Fruit fly (Drosophila melanogaster) whole organism, embryonic: ENCODE results near the gene CG43796.

Experiments used
- ATbp ChIP-seq: fragments of 200-800 bp; sonication (Bioruptor generic); optimal IDR thresholded peaks from 2 replicates; lab custom pipeline; 2017; ENCODE audit warnings: missing biosample characterization, mild to moderate bottlenecking, missing genetic modification characterization, missing genetic modification reagents
- Adf1 ChIP-seq: fragments of 200-800 bp; sonication (Bioruptor generic); IDR thresholded peaks from 2 replicates; pipeline ENCODE4 v1.3.6; 2022; ENCODE audit warnings: missing biosample characterization, missing genetic modification characterization
- B-H2 ChIP-seq: fragments of 200-800 bp; sonication (Bioruptor generic); optimal IDR thresholded peaks from 2 replicates; lab custom pipeline; 2018; ENCODE audit warnings: missing biosample characterization, mild to moderate bottlenecking, missing genetic modification characterization
- BEAF-32 ChIP-seq: fragments of 200-800 bp; sonication (Bioruptor generic); optimal IDR thresholded peaks from 3 replicates; lab custom pipeline; 2017; ENCODE audit warnings: missing biosample characterization, missing genetic modification characterization, mild to moderate bottlenecking, moderate library complexity, missing genetic modification reagents
- Bdp1 ChIP-seq: fragments of 200-800 bp; sonication (Bioruptor generic); optimal IDR thresholded peaks from 3 replicates; lab custom pipeline; 2016; ENCODE audit warnings: missing biosample characterization, missing genetic modification characterization
- CG10654 ChIP-seq: fragments of 200-800 bp; sonication (Bioruptor generic); optimal IDR thresholded peaks from 2 replicates; lab custom pipeline; 2016; ENCODE audit warnings: missing biosample characterization, missing genetic modification characterization
- CG11696 ChIP-seq: fragments of 200-800 bp; sonication (Bioruptor generic); IDR thresholded peaks from 2 replicates; pipeline ENCODE4 v1.3.6; 2022; ENCODE audit warnings: missing biosample characterization, missing genetic modification characterization
- CG12219 ChIP-seq: fragments of 200-800 bp; sonication (Bioruptor generic); optimal IDR thresholded peaks from 3 replicates; lab custom pipeline; 2018; ENCODE audit warnings: missing biosample characterization, mild to moderate bottlenecking, missing genetic modification characterization
- CG12299 ChIP-seq: fragments of 200-800 bp; sonication (Bioruptor generic); optimal IDR thresholded peaks from 2 replicates; lab custom pipeline; 2018; ENCODE audit warnings: missing biosample characterization, mild to moderate bottlenecking, missing genetic modification characterization
- CG13287 ChIP-seq: fragments of 200-800 bp; sonication (Bioruptor generic); IDR thresholded peaks from 2 replicates; pipeline ENCODE4 v1.3.6; 2022; ENCODE audit warnings: missing biosample characterization, missing genetic modification characterization; ENCODE audit not compliant: partially characterized antibody
- CG16815 ChIP-seq: fragments of 200-800 bp; sonication (Bioruptor generic); optimal IDR thresholded peaks from 3 replicates; lab custom pipeline; 2017; ENCODE audit warnings: missing biosample characterization, mild to moderate bottlenecking, missing genetic modification characterization
- CG2202 ChIP-seq: fragments of 200-800 bp; sonication (Bioruptor generic); optimal IDR thresholded peaks from 2 replicates; lab custom pipeline; 2018; ENCODE audit warnings: missing biosample characterization, mild to moderate bottlenecking, missing genetic modification characterization
- CG2678 ChIP-seq: fragments of 200-800 bp; sonication (Bioruptor generic); optimal IDR thresholded peaks from 3 replicates; lab custom pipeline; 2019; ENCODE audit warnings: missing biosample characterization, mild to moderate bottlenecking, missing genetic modification characterization, moderate library complexity
- CG33557 ChIP-seq: fragments of 200-800 bp; sonication (Bioruptor generic); optimal IDR thresholded peaks from 2 replicates; lab custom pipeline; 2019; ENCODE audit warnings: missing biosample characterization, mild to moderate bottlenecking, missing genetic modification characterization, moderate library complexity
- CG34422 ChIP-seq: fragments of 200-800 bp; sonication (Bioruptor generic); IDR thresholded peaks from 3 replicates; pipeline ENCODE4 v1.3.6; 2022; ENCODE audit warnings: missing biosample characterization, missing genetic modification characterization
- CG4282 ChIP-seq: fragments of 200-800 bp; sonication (Bioruptor generic); optimal IDR thresholded peaks from 2 replicates; lab custom pipeline; 2016; ENCODE audit warnings: missing biosample characterization, missing genetic modification characterization
- CG4617 ChIP-seq: fragments of 200-800 bp; sonication (Bioruptor generic); optimal IDR thresholded peaks from 3 replicates; lab custom pipeline; 2016; ENCODE audit warnings: missing biosample characterization, missing genetic modification characterization, borderline replicate concordance
- CG6854 ChIP-seq: fragments of 200-800 bp; sonication (Bioruptor generic); optimal IDR thresholded peaks from 3 replicates; lab custom pipeline; 2017; ENCODE audit warnings: missing biosample characterization, mild to moderate bottlenecking, missing genetic modification characterization
- CG8478 ChIP-seq: fragments of >200 bp; optimal IDR thresholded peaks from 2 replicates; lab custom pipeline; 2018
- CG8944 ChIP-seq: fragments of 200-800 bp; sonication (Bioruptor generic); optimal IDR thresholded peaks from 3 replicates; lab custom pipeline; 2016; ENCODE audit warnings: missing biosample characterization, missing genetic modification characterization
- Dll ChIP-seq: fragments of 200-800 bp; sonication (Bioruptor generic); IDR thresholded peaks from 4 replicates; pipeline ENCODE4 v1.3.6; 2022; ENCODE audit warnings: missing biosample characterization, missing genetic modification characterization; ENCODE audit not compliant: partially characterized antibody
- Dref ChIP-seq: fragments of 200-800 bp; sonication (Bioruptor generic); IDR thresholded peaks from 2 replicates; pipeline ENCODE4 v1.3.6; 2022; ENCODE audit warnings: missing biosample characterization, missing genetic modification characterization
- E2f2 ChIP-seq: fragments of 200-800 bp; sonication (Bioruptor generic); IDR thresholded peaks from 2 replicates; pipeline ENCODE4 v1.3.6; 2022; ENCODE audit warnings: missing biosample characterization, missing genetic modification characterization
- Hey ChIP-seq: fragments of 200-800 bp; sonication (Bioruptor generic); optimal IDR thresholded peaks from 3 replicates; lab custom pipeline; 2018; ENCODE audit warnings: missing biosample characterization, mild to moderate bottlenecking, missing genetic modification characterization
- HmgZ ChIP-seq: fragments of 200-800 bp; sonication (Bioruptor generic); optimal IDR thresholded peaks from 2 replicates; lab custom pipeline; 2018; ENCODE audit warnings: missing biosample characterization, mild to moderate bottlenecking, missing genetic modification characterization
- MBD-R2 ChIP-seq: fragments of 200-800 bp; sonication (Bioruptor generic); IDR thresholded peaks from 2 replicates; pipeline ENCODE4 v1.3.6; 2022; ENCODE audit warnings: missing biosample characterization, missing genetic modification characterization
- NC2α ChIP-seq: fragments of 200-800 bp; sonication (Bioruptor generic); optimal IDR thresholded peaks from 2 replicates; lab custom pipeline; 2016; ENCODE audit warnings: missing biosample characterization, missing genetic modification characterization
- NC2β ChIP-seq: fragments of 200-800 bp; sonication (Bioruptor generic); optimal IDR thresholded peaks from 2 replicates; lab custom pipeline; 2016; ENCODE audit warnings: missing biosample characterization, missing genetic modification characterization
- Rfx ChIP-seq: fragments of 200-800 bp; sonication (Bioruptor generic); IDR thresholded peaks from 2 replicates; pipeline ENCODE4 v1.3.6; 2022; ENCODE audit warnings: missing biosample characterization, missing genetic modification characterization
- Rx ChIP-seq: fragments of 200-800 bp; sonication (Bioruptor generic); IDR thresholded peaks from 2 replicates; pipeline ENCODE4 v1.3.6; 2022; ENCODE audit warnings: missing biosample characterization, missing genetic modification characterization
- Sry-δ ChIP-seq: fragments of 200-800 bp; sonication (Bioruptor generic); optimal IDR thresholded peaks from 2 replicates; lab custom pipeline; 2016; ENCODE audit warnings: missing biosample characterization, missing genetic modification characterization
- YL-1 ChIP-seq: fragments of 200-800 bp; sonication (Bioruptor generic); optimal IDR thresholded peaks from 3 replicates; lab custom pipeline; 2017; ENCODE audit warnings: missing biosample characterization, mild to moderate bottlenecking, missing genetic modification characterization
- amos ChIP-seq: fragments of 200-800 bp; sonication (Bioruptor generic); IDR thresholded peaks from 2 replicates; pipeline ENCODE4 v1.3.6; 2022; ENCODE audit warnings: missing biosample characterization, missing genetic modification characterization; ENCODE audit not compliant: partially characterized antibody
- ash1 ChIP-seq: fragments of 200-800 bp; sonication (Bioruptor generic); optimal IDR thresholded peaks from 2 replicates; lab custom pipeline; 2018; ENCODE audit warnings: missing biosample characterization, mild to moderate bottlenecking, missing genetic modification characterization
- az2 ChIP-seq: fragments of 200-800 bp; sonication (Bioruptor generic); optimal IDR thresholded peaks from 3 replicates; lab custom pipeline; 2016; ENCODE audit warnings: missing biosample characterization, missing genetic modification characterization
- chinmo ChIP-seq: fragments of 200-800 bp; sonication (Bioruptor generic); IDR thresholded peaks from 4 replicates; pipeline ENCODE4 v1.3.6; 2022; ENCODE audit warnings: missing biosample characterization, missing genetic modification characterization; ENCODE audit not compliant: partially characterized antibody
- ci ChIP-seq: fragments of 200-800 bp; sonication (Bioruptor generic); IDR thresholded peaks from 3 replicates; pipeline ENCODE4 v1.3.6; 2022; ENCODE audit warnings: missing biosample characterization, missing genetic modification characterization
- dpn ChIP-seq, 2 experiments: fragments of 200-800 bp; sonication (Bioruptor generic); optimal IDR thresholded peaks; 3 replicates each; lab custom pipeline; 2016; ENCODE audit warnings: missing biosample characterization in 2 of 2, missing genetic modification characterization in 2 of 2
- fu2 ChIP-seq: fragments of 200-800 bp; sonication (Bioruptor generic); optimal IDR thresholded peaks from 2 replicates; lab custom pipeline; 2016; ENCODE audit warnings: missing biosample characterization, missing genetic modification characterization
- her ChIP-seq: fragments of 200-800 bp; sonication (Bioruptor generic); optimal IDR thresholded peaks from 2 replicates; lab custom pipeline; 2016; ENCODE audit warnings: missing biosample characterization, missing genetic modification characterization
- lilli ChIP-seq: fragments of 200-800 bp; sonication (Bioruptor generic); optimal IDR thresholded peaks from 3 replicates; lab custom pipeline; 2016; ENCODE audit warnings: missing biosample characterization, missing genetic modification characterization
- pita ChIP-seq: fragments of 200-800 bp; sonication (Bioruptor generic); optimal IDR thresholded peaks from 2 replicates; lab custom pipeline; 2017; ENCODE audit warnings: missing biosample characterization, mild to moderate bottlenecking, missing genetic modification characterization
- pros ChIP-seq: fragments of 200-800 bp; sonication (Bioruptor generic); optimal IDR thresholded peaks from 3 replicates; lab custom pipeline; 2019; ENCODE audit warnings: missing biosample characterization, mild to moderate bottlenecking, missing genetic modification characterization, moderate library complexity
- pzg ChIP-seq: fragments of 200-800 bp; sonication (Bioruptor generic); optimal IDR thresholded peaks from 3 replicates; lab custom pipeline; 2018; ENCODE audit warnings: missing biosample characterization, mild to moderate bottlenecking, missing genetic modification characterization, moderate library complexity
- row ChIP-seq: fragments of 200-800 bp; sonication (Bioruptor generic); IDR thresholded peaks from 3 replicates; pipeline ENCODE4 v1.3.6; 2022; ENCODE audit warnings: missing biosample characterization, missing genetic modification characterization
- sens-2 ChIP-seq: fragments of 200-800 bp; sonication (Bioruptor generic); IDR thresholded peaks from 2 replicates; pipeline ENCODE4 v1.3.6; 2022; ENCODE audit warnings: missing biosample characterization, missing genetic modification characterization
- stwl ChIP-seq: fragments of 200-800 bp; sonication (Bioruptor generic); optimal IDR thresholded peaks from 3 replicates; lab custom pipeline; 2018; ENCODE audit warnings: missing biosample characterization, mild to moderate bottlenecking, missing genetic modification characterization, moderate library complexity
- tin ChIP-seq: fragments of 200-800 bp; sonication (Bioruptor generic); optimal IDR thresholded peaks from 3 replicates; lab custom pipeline; 2016; ENCODE audit warnings: missing biosample characterization, missing genetic modification characterization
- unpg ChIP-seq: fragments of 200-800 bp; sonication (Bioruptor generic); optimal IDR thresholded peaks from 3 replicates; lab custom pipeline; 2018; ENCODE audit warnings: missing biosample characterization, mild to moderate bottlenecking, missing genetic modification characterization, moderate library complexity
- vvl ChIP-seq: fragments of 200-800 bp; sonication (Bioruptor generic); IDR thresholded peaks from 2 replicates; pipeline ENCODE4 v1.3.6; 2022; ENCODE audit warnings: missing biosample characterization, missing genetic modification characterization
- zfh2 ChIP-seq: fragments of 200-800 bp; sonication (Bioruptor generic); optimal IDR thresholded peaks from 2 replicates; lab custom pipeline; 2016; ENCODE audit warnings: missing biosample characterization, missing genetic modification characterization

CG43796 gene

dm6 chr2L:8437176-8437575 is 45.0 kb upstream of the CG43796 start, which contains the start of the genes D12 and Chrac-14 (continued):
- peak in 1 of 2 experiments; percentile 5 for TF ChIP-seq dpn (GFP tag; optimal IDR thresholded peaks at IDR 0.05; lab: Kevin White, UChicago)
- peak; percentile 22 for TF ChIP-seq Sry-δ
- TF ChIP-seq CG11696 (GFP tag; lab: Robert Waterston, UW), result no peak
- peak; percentile 29; the same call in 1 of the 3 replicates for TF ChIP-seq row (GFP tag; lab: Robert Waterston, UW)
- TF ChIP-seq stwl, result peak; percentile 68
- 0 out of 2 replicates have a peak, but pooled peaks have one; percentile 2 for TF ChIP-seq Rx (GFP tag; lab: Robert Waterston, UW)
- TF ChIP-seq fu2 (GFP tag; lab: Kevin White, UChicago), result peak; percentile 18
- TF ChIP-seq tin, result peak; percentile 27
- 0 out of 4 replicates have a peak, but pooled peaks have one; percentile 10 for TF ChIP-seq chinmo (GFP tag; lab: Robert Waterston, UW)
- peak; percentile 0 for TF ChIP-seq CG4282 (GFP tag; lab: Kevin White, UChicago)
- peak; percentile 60 for TF ChIP-seq pzg (GFP tag; lab: Kevin White, UChicago)
- peak; percentile 16 for TF ChIP-seq Bdp1 (GFP tag; lab: Kevin White, UChicago)
- TF ChIP-seq CG4617 (GFP tag; lab: Kevin White, UChicago), result peak; percentile 51
- peak; percentile 2 for TF ChIP-seq her (GFP tag; lab: Kevin White, UChicago)
- TF ChIP-seq amos (GFP tag; lab: Robert Waterston, UW), result peak; percentile 30; the same call in 1 of the 2 replicates
- peak; percentile 64; the same call in 1 of the 3 replicates for TF ChIP-seq ci
- no peak for TF ChIP-seq CG10654 (GFP tag; lab: Kevin White, UChicago)
- TF ChIP-seq ATbp (GFP tag; lab: Kevin White, UChicago), result no peak
- TF ChIP-seq lilli (GFP tag; lab: Kevin White, UChicago), result peak; percentile 13
- peak; percentile 14 for TF ChIP-seq zfh2 (GFP tag; lab: Kevin White, UChicago)
- TF ChIP-seq CG12219 (GFP tag; lab: Kevin White, UChicago), result no peak
- no peak for TF ChIP-seq Hey (tag; lab: Kevin White, UChicago)
- TF ChIP-seq Dll (GFP tag; lab: Robert Waterston, UW), result 0 out of 4 replicates have a peak, but pooled peaks have one; percentile 26
- 0 out of 2 replicates have a peak, but pooled peaks have one; percentile 17 for TF ChIP-seq vvl (GFP tag; lab: Robert Waterston, UW)
- peak; percentile 73 for TF ChIP-seq E2f2 (GFP tag; lab: Robert Waterston, UW)
- 0 out of 2 replicates have a peak, but pooled peaks have one; percentile 16 for TF ChIP-seq Adf1 (GFP tag; lab: Robert Waterston, UW)
- no peak for TF ChIP-seq sens-2
- TF ChIP-seq CG12299 (tag; lab: Kevin White, UChicago), result no peak
- TF ChIP-seq CG8944 (GFP tag; lab: Kevin White, UChicago), result no peak
- TF ChIP-seq Rfx (GFP tag; lab: Robert Waterston, UW), result no peak; the same call in 1 of the 2 replicates
- 0 out of 2 replicates have a peak, but pooled peaks have one; percentile 33 for TF ChIP-seq CG13287 (GFP tag; lab: Robert Waterston, UW)
- no peak for TF ChIP-seq az2
- TF ChIP-seq CG16815 (GFP tag; lab: Kevin White, UChicago), result no peak
- no peak for TF ChIP-seq CG33557 (GFP tag; lab: Kevin White, UChicago)
- TF ChIP-seq unpg (GFP tag; lab: Kevin White, UChicago), result no peak
- TF ChIP-seq NC2α (GFP tag; lab: Kevin White, UChicago), result no peak
- TF ChIP-seq CG6854 (GFP tag; lab: Kevin White, UChicago), result no peak
- no peak for TF ChIP-seq pita
- no peak for TF ChIP-seq CG2202 (tag; lab: Kevin White, UChicago)
- TF ChIP-seq B-H2 (GFP tag; lab: Kevin White, UChicago), result peak; percentile 15
- peak; percentile 18 for TF ChIP-seq HmgZ (tag; lab: Kevin White, UChicago)
- no peak for TF ChIP-seq CG8478
- no peak for TF ChIP-seq CG2678 (tag; lab: Kevin White, UChicago)
- TF ChIP-seq NC2β, result peak; percentile 11
- TF ChIP-seq Dref, result 0 out of 2 replicates have a peak, but pooled peaks have one; percentile 15
- TF ChIP-seq CG34422, result peak; percentile 39; the same call in 1 of the 3 replicates
- TF ChIP-seq YL-1 (GFP tag; lab: Kevin White, UChicago), result peak; percentile 45
- TF ChIP-seq BEAF-32 (GFP tag; lab: Kevin White, UChicago), result peak; percentile 26
- TF ChIP-seq MBD-R2 (GFP tag; lab: Robert Waterston, UW), result peak; percentile 98
- no peak for TF ChIP-seq ash1
- no peak for TF ChIP-seq pros (GFP tag; lab: Kevin White, UChicago)
